Fruit fly (Drosophila melanogaster): ENCODE data around the gene CG5282.

The CG5282 gene

dm6 chr3L:20399550-20400109 is 26.2 kb downstream of the CG5282 start (continued):
- TF ChIP-seq sens (GFP tag) (peak; percentile 95), ap (GFP tag; IDR thresholded peaks at IDR 0.05) (peak; percentile 24), CG15479 (GFP tag; optimal IDR thresholded peaks at IDR 0.05) (peak; percentile 7), prd (optimal IDR thresholded peaks at IDR 0.05) (no peak), prd (GFP tag; IDR thresholded peaks at IDR 0.05) (peak; percentile 88), CG7372 (GFP tag; IDR thresholded peaks at IDR 0.05) (peak; percentile 75), dmrt11E (tag; optimal IDR thresholded peaks at IDR 0.05) (peak; percentile 71), slp2 (GFP tag; optimal IDR thresholded peaks at IDR 0.05) (peak; percentile 73), CG10147 (GFP tag; optimal IDR thresholded peaks at IDR 0.05) (peak; percentile 76), C15 (GFP tag; IDR thresholded peaks at IDR 0.05) (no peak), dysf (GFP tag; IDR thresholded peaks at IDR 0.05) (peak; percentile 92), CG17328 (GFP tag; IDR thresholded peaks at IDR 0.05) (peak; percentile 58), CG5245 (GFP tag; optimal IDR thresholded peaks at IDR 0.05) (peak; percentile 72), CG1792 (GFP tag; optimal IDR thresholded peaks at IDR 0.05) (peak; percentile 32), CG11696 (GFP tag; IDR thresholded peaks at IDR 0.05) (peak; percentile 95), CG12299 (tag; optimal IDR thresholded peaks at IDR 0.05) (peak; percentile 85), Drgx (GFP tag; IDR thresholded peaks at IDR 0.05) (peak; percentile 92), BtbVII (GFP tag; optimal IDR thresholded peaks at IDR 0.05) (peak; percentile 78), slbo (GFP tag; IDR thresholded peaks at IDR 0.05) (peak; percentile 94), CG2120 (GFP tag; optimal IDR thresholded peaks at IDR 0.05) (peak; percentile 93), CG11093 (GFP tag; IDR thresholded peaks at IDR 0.05) (peak; percentile 85), Poxn (GFP tag; IDR thresholded peaks at IDR 0.05) (peak; percentile 19; the same call in 1 of the 2 replicates), CG11504 (tag; optimal IDR thresholded peaks at IDR 0.05) (peak; percentile 91), Dp (GFP tag; optimal IDR thresholded peaks at IDR 0.05) (peak; percentile 3), Jarid2 (GFP tag; optimal IDR thresholded peaks at IDR 0.05) (peak; percentile 46), esg (GFP tag; conservative IDR thresholded peaks at IDR 0.05) (peak; percentile 72), CG7963 (GFP tag; IDR thresholded peaks at IDR 0.05; ENCODE audit: partially characterized antibody) (no peak), CG16815 (GFP tag; optimal IDR thresholded peaks at IDR 0.05) (peak; percentile 77), corto (GFP tag; optimal IDR thresholded peaks at IDR 0.05) (peak; percentile 83), CG8359 (GFP tag; optimal IDR thresholded peaks at IDR 0.05; ENCODE audit: borderline replicate concordance) (peak; percentile 72), CG9817 (tag; optimal IDR thresholded peaks at IDR 0.05) (peak; percentile 82), CG10321 (GFP tag; IDR thresholded peaks at IDR 0.05) (peak; percentile 54; the same call in 1 of the 2 replicates), CG4424 (GFP tag; optimal IDR thresholded peaks at IDR 0.05) (peak; percentile 87), Ptx1 (GFP tag; IDR thresholded peaks at IDR 0.05) (peak; percentile 92), hkb (optimal IDR thresholded peaks at IDR 0.05) (no peak), hkb (GFP tag; IDR thresholded peaks at IDR 0.05) (peak; percentile 85), CG1024 (GFP tag; IDR thresholded peaks at IDR 0.05) (0 out of 2 replicates have a peak, but pooled peaks have one; percentile 50), CG17385 (GFP tag; optimal IDR thresholded peaks at IDR 0.05) (peak; percentile 85), az2 (GFP tag; optimal IDR thresholded peaks at IDR 0.05) (peak; percentile 89), CG6272 (GFP tag; IDR thresholded peaks at IDR 0.05) (peak; percentile 73), Xbp1 (GFP tag; optimal IDR thresholded peaks at IDR 0.05) (peak; percentile 91), mirr (GFP tag; optimal IDR thresholded peaks at IDR 0.05) (peak; percentile 51), CG3163 (GFP tag; optimal IDR thresholded peaks at IDR 0.05) (peak; percentile 50), CG11398 (GFP tag; optimal IDR thresholded peaks at IDR 0.05) (peak; percentile 70), CG12942 (GFP tag; optimal IDR thresholded peaks at IDR 0.05) (peak; percentile 74), CG10462 (GFP tag; optimal IDR thresholded peaks at IDR 0.05) (peak; percentile 80), CG31388 (GFP tag; optimal IDR thresholded peaks at IDR 0.05) (peak; percentile 58), HLH54F (GFP tag; optimal IDR thresholded peaks at IDR 0.05) (peak; percentile 85), scrt (GFP tag; optimal IDR thresholded peaks at IDR 0.05) (peak; percentile 73), dati (GFP tag; IDR thresholded peaks at IDR 0.05) (no peak; the same call in 1 of the 2 replicates), twi (tag; optimal IDR thresholded peaks at IDR 0.05) (peak; percentile 67)

All from whole organism, embryonic.